Worm (Caenorhabditis elegans): ENCODE measurements around the gene cor-1.

The cor-1 gene

ce11 chrIII:10248441-10249137, at the start of gene cor-1, which contains the start of gene div-1:
Gene cor-1, plus strand, starts transcription at chrIII:10249111.
Gene div-1, minus strand, starts transcription at chrIII:10248559.
- TF ChIP-seq hlh-1 (tag; optimal IDR thresholded peaks at IDR 0.05) = peak; percentile 29
- no peak for TF ChIP-seq lin-13 (tag; optimal IDR thresholded peaks at IDR 0.05)
- no peak for TF ChIP-seq cnd-1 (tag; optimal IDR thresholded peaks at IDR 0.05)
- TF ChIP-seq lin-32 (GFP tag; optimal IDR thresholded peaks at IDR 0.05) = no peak
- TF ChIP-seq unc-120 (tag; optimal IDR thresholded peaks at IDR 0.05; ENCODE audit: poor library complexity, severe bottlenecking) = peak; percentile 60
- TF ChIP-seq mls-2 (tag; optimal IDR thresholded peaks at IDR 0.05) = no peak
- peak; percentile 69 for TF ChIP-seq mep-1 (tag; optimal IDR thresholded peaks at IDR 0.05)
- peak; percentile 39 for TF ChIP-seq lsy-2 (tag; optimal IDR thresholded peaks at IDR 0.05)
- TF ChIP-seq nhr-237 (tag; optimal IDR thresholded peaks at IDR 0.05) = peak; percentile 66

ce11 chrIII:10201235-10201634, 47.7 kb upstream of the cor-1 start, which contains the start of the genes T20G5.13 and T20G5.12:
Gene T20G5.13, minus strand, starts transcription at chrIII:10201335.
Gene T20G5.12, plus strand, starts transcription at chrIII:10201604.
- TF ChIP-seq zip-8 (tag; optimal IDR thresholded peaks at IDR 0.05) (no peak), unc-62 (GFP tag; optimal IDR thresholded peaks at IDR 0.05) (no peak), ceh-83 (GFP tag; optimal IDR thresholded peaks at IDR 0.05) (no peak)

ce11 chrIII:10202391-10202790, 46.5 kb upstream of the cor-1 start:
- TF ChIP-seq flh-1 (GFP tag; optimal IDR thresholded peaks at IDR 0.05) (no peak), blmp-1 (tag; optimal IDR thresholded peaks at IDR 0.05) (no peak), ces-1 (GFP tag; optimal IDR thresholded peaks at IDR 0.05) (no peak), elt-1 (tag; optimal IDR thresholded peaks at IDR 0.05; ENCODE audit: borderline replicate concordance, insufficient read depth) (no peak), lin-32 (GFP tag; optimal IDR thresholded peaks at IDR 0.05) (no peak), mep-1 (tag; optimal IDR thresholded peaks at IDR 0.05) (no peak), ham-2 (GFP tag; optimal IDR thresholded peaks at IDR 0.05) (no peak), elt-3 (tag; optimal IDR thresholded peaks at IDR 0.05) (no peak), bed-3 (GFP tag; optimal IDR thresholded peaks at IDR 0.05) (no peak), ceh-83 (GFP tag; optimal IDR thresholded peaks at IDR 0.05) (no peak), sptf-1 (tag; optimal IDR thresholded peaks at IDR 0.05) (no peak)

ce11 chrIII:10202894-10203871, 45.7 kb upstream of the cor-1 start, which contains the start of gene chc-1:
Gene chc-1, plus strand, starts transcription at chrIII:10203821.
- TF ChIP-seq sem-2 (GFP tag; optimal IDR thresholded peaks at IDR 0.05) (no peak), bed-3 (GFP tag; optimal IDR thresholded peaks at IDR 0.05) (no peak), nhr-2 (tag; optimal IDR thresholded peaks at IDR 0.05) (no peak), pha-4 (tag; optimal IDR thresholded peaks at IDR 0.05) (peak; percentile 27), lin-13 (tag; optimal IDR thresholded peaks at IDR 0.05) (peak; percentile 2), nhr-12 (tag; optimal IDR thresholded peaks at IDR 0.05) (no peak), elt-1 (tag; optimal IDR thresholded peaks at IDR 0.05; ENCODE audit: borderline replicate concordance, insufficient read depth) (no peak), ham-2 (GFP tag; optimal IDR thresholded peaks at IDR 0.05) (peak; percentile 52), hlh-1 (tag; optimal IDR thresholded peaks at IDR 0.05) (peak; percentile 13), elt-3 (tag; optimal IDR thresholded peaks at IDR 0.05) (no peak)

ce11 chrIII:10206352-10206751, 42.6 kb upstream of the cor-1 start:
- TF ChIP-seq sptf-1 (tag; optimal IDR thresholded peaks at IDR 0.05) = no peak
- no peak for TF ChIP-seq ceh-43 (GFP tag; optimal IDR thresholded peaks at IDR 0.05)
- TF ChIP-seq lsy-2 (tag; optimal IDR thresholded peaks at IDR 0.05) = no peak
- TF ChIP-seq bed-3 (GFP tag; optimal IDR thresholded peaks at IDR 0.05) = no peak
- TF ChIP-seq snpc-4 (tag; optimal IDR thresholded peaks at IDR 0.05) = no peak
- no peak for TF ChIP-seq elt-3 (tag; optimal IDR thresholded peaks at IDR 0.05)
- TF ChIP-seq blmp-1 (tag; optimal IDR thresholded peaks at IDR 0.05) = no peak
- no peak for TF ChIP-seq zip-8 (tag; optimal IDR thresholded peaks at IDR 0.05)
- no peak for TF ChIP-seq flh-1 (GFP tag; optimal IDR thresholded peaks at IDR 0.05)
- TF ChIP-seq hlh-1 (tag; optimal IDR thresholded peaks at IDR 0.05) = no peak
- TF ChIP-seq unc-39 (tag; optimal IDR thresholded peaks at IDR 0.05) = no peak
- TF ChIP-seq unc-120 (tag; optimal IDR thresholded peaks at IDR 0.05; ENCODE audit: poor library complexity, severe bottlenecking) = no peak
- TF ChIP-seq sem-2 (GFP tag; optimal IDR thresholded peaks at IDR 0.05) = no peak
- TF ChIP-seq elt-1 (tag; optimal IDR thresholded peaks at IDR 0.05; ENCODE audit: borderline replicate concordance, insufficient read depth) = no peak
- TF ChIP-seq ces-1 (GFP tag; optimal IDR thresholded peaks at IDR 0.05) = no peak
- no peak for TF ChIP-seq tbx-8 (GFP tag; optimal IDR thresholded peaks at IDR 0.05)

All from whole organism, mixed stage, embryonic.